Worm (Caenorhabditis elegans): ENCODE measurements around the gene pph-2.

DNA sequence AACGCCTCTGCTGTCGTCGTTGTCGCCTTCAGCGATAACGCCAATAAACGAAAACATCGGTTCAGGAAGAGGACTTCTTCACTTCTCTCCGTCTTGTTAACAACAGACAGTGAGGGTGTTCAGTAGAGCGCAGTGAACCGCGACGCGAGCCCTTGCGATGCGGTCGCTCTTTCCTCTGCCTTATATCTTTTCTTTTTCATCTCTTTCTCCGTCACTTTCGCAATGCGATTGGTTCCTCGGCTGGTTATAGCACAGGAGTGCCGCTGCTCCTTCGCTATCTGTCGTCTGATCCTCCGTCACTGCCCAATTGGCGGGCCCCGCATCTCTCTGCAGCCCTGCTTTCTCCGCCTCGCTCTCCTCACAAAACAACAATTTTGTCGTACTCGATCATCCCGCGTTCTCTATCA is 20.4 kb downstream of the pph-2 start:
- TF ChIP-seq him-1 (tag; optimal IDR thresholded peaks at IDR 0.05) (peak; percentile 72), dao-5 (tag; optimal IDR thresholded peaks at IDR 0.05) (no peak), W03F9.2 (tag; optimal IDR thresholded peaks at IDR 0.05) (no peak)
